Worm (Caenorhabditis elegans): Measurements from ENCODE around the gene F29B9.7.

- TF ChIP-seq nhr-237 (tag; optimal IDR thresholded peaks at IDR 0.05) = peak; percentile 40
- TF ChIP-seq nhr-12 (tag; optimal IDR thresholded peaks at IDR 0.05) = no peak
- TF ChIP-seq lsy-2 (tag; optimal IDR thresholded peaks at IDR 0.05) = peak; percentile 57
- peak; percentile 65 for TF ChIP-seq ces-1 (GFP tag; optimal IDR thresholded peaks at IDR 0.05)
- TF ChIP-seq lin-13 (tag; optimal IDR thresholded peaks at IDR 0.05) = peak; percentile 34
- TF ChIP-seq elt-3 (tag; optimal IDR thresholded peaks at IDR 0.05) = no peak
- TF ChIP-seq sptf-1 (tag; optimal IDR thresholded peaks at IDR 0.05) = peak; percentile 27
- no peak for TF ChIP-seq mab-5 (tag; optimal IDR thresholded peaks at IDR 0.05)
- no peak for TF ChIP-seq blmp-1 (tag; optimal IDR thresholded peaks at IDR 0.05)
These were observed 1.1 kb downstream of the F29B9.7 start, which contains the start of gene ubc-9 for ce11 chrIV:4650624-4651094.

Data from whole organism, mixed stage, embryonic.